Worm (Caenorhabditis elegans) whole organism, mixed stage, embryonic: ENCODE data around the gene nhr-201.

Experiments
- blmp-1 ChIP-seq: fragments of 150-350 bp; optimal IDR thresholded peaks from 2 replicates; lab custom pipeline; 2014; ENCODE audit warnings: missing biosample characterization, missing genetic modification characterization
- elt-3 ChIP-seq: fragments of 150-350 bp; optimal IDR thresholded peaks from 2 replicates; lab custom pipeline; 2014; ENCODE audit warnings: missing biosample characterization, missing genetic modification characterization
- lin-13 ChIP-seq: fragments of 150-350 bp; optimal IDR thresholded peaks from 2 replicates; lab custom pipeline; 2014; ENCODE audit warnings: missing biosample characterization, missing genetic modification characterization
- nhr-12 ChIP-seq: fragments of 150-350 bp; optimal IDR thresholded peaks from 2 replicates; lab custom pipeline; 2014; ENCODE audit warnings: missing biosample characterization, missing genetic modification characterization
- unc-120 ChIP-seq: sonication (generic microtip); optimal IDR thresholded peaks from 2 replicates; lab custom pipeline; 2017; ENCODE audit warnings: missing genetic modification characterization, missing compliant biosample characterization; ENCODE audit not compliant: poor library complexity, severe bottlenecking
- unc-62 ChIP-seq: fragments of 150-350 bp; optimal IDR thresholded peaks from 2 replicates; lab custom pipeline; 2014; ENCODE audit warnings: missing biosample characterization, missing genetic modification reagents, missing genetic modification characterization
- ztf-11 ChIP-seq: fragments of 150-350 bp; optimal IDR thresholded peaks from 2 replicates; lab custom pipeline; 2014; ENCODE audit warnings: missing biosample characterization, missing genetic modification characterization

ce11 chrV:468460-468859 is 3.8 kb downstream of the nhr-201 start, which contains the start of gene srbc-57:
- no peak for TF ChIP-seq nhr-12 (tag; lab: Kevin White, UChicago)
- TF ChIP-seq ztf-11, result no peak
- TF ChIP-seq unc-62 (GFP tag; lab: Kevin White, UChicago), result no peak
- no peak for TF ChIP-seq blmp-1 (tag; lab: Kevin White, UChicago)
- TF ChIP-seq elt-3, result no peak
- TF ChIP-seq lin-13 (tag; lab: Kevin White, UChicago), result no peak
- no peak for TF ChIP-seq unc-120 (tag; lab: Kevin White, UChicago)
